Worm (Caenorhabditis elegans) whole organism, L2 larva: ENCODE data around the gene sdz-15.

Experiments
- C34F6.9 ChIP-seq: fragments of 150-350 bp; optimal IDR thresholded peaks from 2 replicates; lab custom pipeline; 2014; ENCODE audit warnings: missing biosample characterization, missing genetic modification characterization
- F13H6.1 ChIP-seq: sonication (generic microtip); optimal IDR thresholded peaks from 2 replicates; lab custom pipeline; 2016; ENCODE audit warnings: missing genetic modification characterization, missing compliant biosample characterization
- Y55F3AM.14 ChIP-seq: fragments of 200-800 bp; sonication (Bioruptor generic); optimal IDR thresholded peaks from 2 replicates; lab custom pipeline; 2018; ENCODE audit warnings: mild to moderate bottlenecking, missing genetic modification characterization, missing compliant biosample characterization
- ZK546.5 ChIP-seq: sonication (generic microtip); optimal IDR thresholded peaks from 2 replicates; lab custom pipeline; 2017; ENCODE audit warnings: missing biosample characterization, missing genetic modification characterization
- alr-1 ChIP-seq: fragments of 150-350 bp; optimal IDR thresholded peaks from 2 replicates; lab custom pipeline; 2014; ENCODE audit warnings: missing biosample characterization, missing genetic modification characterization
- aly-2 ChIP-seq: fragments of 150-350 bp; optimal IDR thresholded peaks from 2 replicates; lab custom pipeline; 2014; ENCODE audit warnings: missing biosample characterization, missing genetic modification characterization
- ama-1 ChIP-seq: fragments of 150-350 bp; optimal IDR thresholded peaks from 2 replicates; lab custom pipeline; 2018; ENCODE audit warnings: inconsistent platforms
- ceh-16 ChIP-seq: fragments of 150-350 bp; optimal IDR thresholded peaks from 2 replicates; lab custom pipeline; 2014; ENCODE audit warnings: missing biosample characterization, missing genetic modification characterization
- dmd-4 ChIP-seq: sonication (generic microtip); optimal IDR thresholded peaks from 2 replicates; lab custom pipeline; 2017; ENCODE audit warnings: missing biosample characterization, missing genetic modification characterization
- egl-27 ChIP-seq: sonication (generic microtip); optimal IDR thresholded peaks from 3 replicates; lab custom pipeline; 2017; ENCODE audit warnings: missing biosample characterization, missing genetic modification reagents, missing genetic modification characterization
- elt-1 ChIP-seq: fragments of 150-350 bp; optimal IDR thresholded peaks from 2 replicates; lab custom pipeline; 2014; ENCODE audit warnings: missing biosample characterization, missing genetic modification characterization
- fos-1 ChIP-seq: fragments of 150-350 bp; optimal IDR thresholded peaks from 2 replicates; lab custom pipeline; 2014; ENCODE audit warnings: missing biosample characterization, missing genetic modification characterization
- gmeb-1 ChIP-seq: fragments of 150-350 bp; optimal IDR thresholded peaks from 2 replicates; lab custom pipeline; 2014; ENCODE audit warnings: missing biosample characterization, missing genetic modification characterization
- lin-11 ChIP-seq: fragments of 150-350 bp; sonication (generic microtip); optimal IDR thresholded peaks from 2 replicates; lab custom pipeline; 2014; ENCODE audit warnings: missing biosample characterization, missing genetic modification characterization, inconsistent platforms, mixed read lengths
- lin-39 ChIP-seq: fragments of 150-350 bp; optimal IDR thresholded peaks from 2 replicates; lab custom pipeline; 2014; ENCODE audit warnings: missing biosample characterization, missing genetic modification reagents, missing genetic modification characterization
- lsy-2 ChIP-seq, 2 experiments: fragments of 150-350 bp in 1 of 2; sonication (generic microtip) in 1 of 2; optimal IDR thresholded peaks; 2 replicates each; lab custom pipeline; 2014 to 2017; ENCODE audit warnings: missing biosample characterization in 2 of 2, missing genetic modification characterization in 2 of 2
- nhr-10 ChIP-seq: sonication (generic microtip); optimal IDR thresholded peaks from 2 replicates; lab custom pipeline; 2017; ENCODE audit warnings: missing biosample characterization, missing genetic modification characterization
- nhr-11 ChIP-seq: fragments of 150-350 bp; optimal IDR thresholded peaks from 2 replicates; lab custom pipeline; 2014; ENCODE audit warnings: missing biosample characterization, missing genetic modification characterization
- nhr-12 ChIP-seq: fragments of 150-350 bp; optimal IDR thresholded peaks from 2 replicates; lab custom pipeline; 2014; ENCODE audit warnings: missing biosample characterization, missing genetic modification characterization
- nhr-21 ChIP-seq: fragments of 150-350 bp; optimal IDR thresholded peaks from 2 replicates; lab custom pipeline; 2014; ENCODE audit warnings: missing biosample characterization, missing genetic modification characterization
- nhr-23 ChIP-seq: fragments of 150-350 bp; optimal IDR thresholded peaks from 2 replicates; lab custom pipeline; 2014; ENCODE audit warnings: missing biosample characterization, missing genetic modification reagents, missing genetic modification characterization
- nhr-237 ChIP-seq: fragments of 150-350 bp; optimal IDR thresholded peaks from 2 replicates; lab custom pipeline; 2014; ENCODE audit warnings: missing biosample characterization, missing genetic modification characterization
- nhr-25 ChIP-seq: fragments of 150-350 bp; sonication (generic microtip); optimal IDR thresholded peaks from 3 replicates; lab custom pipeline; 2014; ENCODE audit warnings: missing biosample characterization, missing genetic modification characterization
- nhr-6 ChIP-seq: fragments of 150-350 bp; optimal IDR thresholded peaks from 2 replicates; lab custom pipeline; 2014; ENCODE audit warnings: missing biosample characterization, missing genetic modification characterization
- nhr-77 ChIP-seq: fragments of 150-350 bp; optimal IDR thresholded peaks from 2 replicates; lab custom pipeline; 2014; ENCODE audit warnings: missing biosample characterization, missing genetic modification characterization
- peb-1 ChIP-seq: fragments of 150-350 bp; optimal IDR thresholded peaks from 2 replicates; lab custom pipeline; 2014; ENCODE audit warnings: missing biosample characterization, missing genetic modification characterization
- sem-4 ChIP-seq: fragments of 150-350 bp; optimal IDR thresholded peaks from 2 replicates; lab custom pipeline; 2014; ENCODE audit warnings: missing biosample characterization, missing genetic modification reagents, missing genetic modification characterization
- skn-1 ChIP-seq: sonication (generic microtip); optimal IDR thresholded peaks from 2 replicates; lab custom pipeline; 2017; ENCODE audit warnings: missing biosample characterization, missing genetic modification characterization
- sma-3 ChIP-seq: sonication (generic microtip); optimal IDR thresholded peaks from 2 replicates; lab custom pipeline; 2016; ENCODE audit warnings: missing genetic modification reagents, missing genetic modification characterization, missing compliant biosample characterization
- sma-9 ChIP-seq, 2 experiments: fragments of 150-350 bp in 1 of 2; sonication (generic microtip) in 1 of 2; optimal IDR thresholded peaks; 2 replicates each; lab custom pipeline; 2014 to 2016; ENCODE audit warnings: missing genetic modification characterization in 2 of 2, mild to moderate bottlenecking in 1 of 2, missing biosample characterization in 1 of 2, missing compliant biosample characterization in 1 of 2, missing genetic modification reagents in 1 of 2, moderate library complexity in 1 of 2
- snpc-4 ChIP-seq: fragments of 150-350 bp; optimal IDR thresholded peaks from 2 replicates; lab custom pipeline; 2014; ENCODE audit warnings: missing biosample characterization, missing genetic modification characterization
- unc-39 ChIP-seq: fragments of 150-350 bp; optimal IDR thresholded peaks from 2 replicates; lab custom pipeline; 2014; ENCODE audit warnings: missing biosample characterization, missing genetic modification characterization
- unc-62 ChIP-seq: fragments of 150-350 bp; optimal IDR thresholded peaks from 2 replicates; lab custom pipeline; 2014; ENCODE audit warnings: missing biosample characterization, missing genetic modification reagents, missing genetic modification characterization
- zag-1 ChIP-seq: fragments of 150-350 bp; optimal IDR thresholded peaks from 2 replicates; lab custom pipeline; 2014; ENCODE audit warnings: missing biosample characterization, missing genetic modification characterization
- ztf-11 ChIP-seq: sonication (generic microtip); optimal IDR thresholded peaks from 2 replicates; lab custom pipeline; 2017; ENCODE audit warnings: missing biosample characterization, missing genetic modification characterization
- ztf-4 ChIP-seq: fragments of 150-350 bp; optimal IDR thresholded peaks from 2 replicates; lab custom pipeline; 2014; ENCODE audit warnings: missing biosample characterization, missing genetic modification characterization

sdz-15 gene

ce11 chrIII:6508327-6508726, 10.1 kb downstream of the sdz-15 start:
- peak; percentile 11 for TF ChIP-seq sma-9 (GFP tag; optimal IDR thresholded peaks at IDR 0.05; lab: Kevin White, UChicago)
- TF ChIP-seq sma-9 (tag; optimal IDR thresholded peaks at IDR 0.05; lab: Kevin White, UChicago): no peak
- no peak for TF ChIP-seq C34F6.9 (tag; lab: Kevin White, UChicago)

DNA sequence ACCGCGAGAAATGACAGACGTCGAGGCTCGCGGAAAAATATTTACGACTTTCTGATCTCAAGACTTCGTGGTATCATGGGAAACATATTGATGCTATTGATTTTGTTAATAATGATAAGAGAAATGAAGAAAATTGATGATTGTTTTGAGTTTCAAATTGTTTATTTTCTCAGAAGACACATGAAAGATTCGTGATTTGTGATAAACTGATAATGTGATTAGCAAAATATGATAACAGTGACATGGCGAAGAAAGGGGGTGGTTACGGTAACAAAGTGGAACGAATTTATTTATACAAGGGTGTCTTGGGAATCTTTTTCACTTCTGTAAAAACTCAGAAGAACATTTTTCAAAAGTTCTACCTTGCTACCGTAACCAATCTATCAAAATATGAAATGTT, 11.0 kb downstream of the sdz-15 start:
- TF ChIP-seq ztf-11 (tag; lab: Kevin White, UChicago) (no peak), ztf-4 (tag; lab: Kevin White, UChicago) (no peak), nhr-6 (no peak), nhr-237 (tag; lab: Kevin White, UChicago) (no peak), nhr-21 (peak; percentile 31), sma-9 (GFP tag; optimal IDR thresholded peaks at IDR 0.05; lab: Kevin White, UChicago) (peak; percentile 56), sma-9 (tag; optimal IDR thresholded peaks at IDR 0.05; lab: Kevin White, UChicago) (no peak), lsy-2 (tag; optimal IDR thresholded peaks at IDR 0.05; lab: Kevin White, UChicago) (peak in 1 of 2 experiments; percentile 48), alr-1 (tag; lab: Kevin White, UChicago) (no peak), unc-62 (GFP tag; lab: Kevin White, UChicago) (no peak), dmd-4 (no peak), nhr-25 (tag; lab: Kevin White, UChicago) (peak; percentile 25), ZK546.5 (tag; lab: Kevin White, UChicago) (no peak)

DNA sequence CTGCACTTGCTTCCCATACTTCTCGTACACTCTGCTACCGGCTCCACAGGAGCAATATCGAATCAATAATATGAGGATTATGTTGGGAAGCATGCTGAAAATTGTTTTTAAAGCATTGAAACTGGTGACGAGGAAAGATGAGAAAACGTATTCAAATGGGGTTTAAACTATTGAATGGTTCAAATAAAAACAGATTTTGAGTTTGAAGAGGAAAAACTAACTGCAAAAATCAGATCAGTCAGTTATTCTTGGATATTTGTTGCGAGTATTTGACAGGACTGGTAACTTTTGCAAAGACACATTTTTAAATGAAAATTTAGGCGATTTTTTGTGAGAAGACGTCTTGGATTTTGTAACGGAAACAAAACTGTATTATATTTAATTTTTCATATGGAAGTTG, 16.4 kb downstream of the sdz-15 start, which contains the start of gene acr-5:
Gene acr-5 (minus strand): TSS at position 101 of the 400 bp plus-strand sequence.
- TF ChIP-seq nhr-23 (tag; lab: Kevin White, UChicago): no peak
- no peak for TF ChIP-seq nhr-6
- TF ChIP-seq Y55F3AM.14 (GFP tag; lab: Kevin White, UChicago): no peak
- no peak for TF ChIP-seq gmeb-1
- TF ChIP-seq lsy-2 (tag; optimal IDR thresholded peaks at IDR 0.05; lab: Kevin White, UChicago): no peak
- TF ChIP-seq nhr-12 (tag; lab: Kevin White, UChicago): no peak
- TF ChIP-seq fos-1 (tag; lab: Kevin White, UChicago): no peak
- no peak for TF ChIP-seq skn-1
- TF ChIP-seq nhr-10 (tag; lab: Kevin White, UChicago): no peak
- TF ChIP-seq unc-39: no peak
- TF ChIP-seq aly-2 (tag; lab: Kevin White, UChicago): no peak
- TF ChIP-seq ztf-4 (tag; lab: Kevin White, UChicago): no peak
- no peak for TF ChIP-seq nhr-11 (tag; lab: Kevin White, UChicago)
- TF ChIP-seq sem-4: no peak
- TF ChIP-seq snpc-4: no peak
- no peak for TF ChIP-seq zag-1 (tag; lab: Kevin White, UChicago)

- TF ChIP-seq skn-1 (no peak), ztf-4 (tag; lab: Kevin White, UChicago) (no peak), peb-1 (tag; lab: Kevin White, UChicago) (no peak), sem-4 (no peak), egl-27 (tag; lab: Kevin White, UChicago) (no peak), ztf-11 (tag; lab: Kevin White, UChicago) (no peak), F13H6.1 (tag; lab: Kevin White, UChicago) (no peak), zag-1 (tag; lab: Kevin White, UChicago) (no peak), nhr-77 (tag; lab: Kevin White, UChicago) (no peak), nhr-10 (tag; lab: Kevin White, UChicago) (no peak), sma-3 (no peak), lsy-2 (tag; optimal IDR thresholded peaks at IDR 0.05; lab: Kevin White, UChicago) (no peak), dmd-4 (no peak), nhr-25 (tag; lab: Kevin White, UChicago) (no peak), unc-62 (GFP tag; lab: Kevin White, UChicago) (no peak), snpc-4 (no peak)
- TF ChIP-seq, all 48 proteins: peak for 0
Measured at ce11 chrIII:6519949-6520348, 21.7 kb downstream of the sdz-15 start, which contains the start of gene C09E7.10. TSS of gene C09E7.10 (minus strand) at chrIII:6520049.

- TF ChIP-seq F13H6.1 (tag; lab: Kevin White, UChicago) (no peak), lin-39 (tag; lab: Kevin White, UChicago) (no peak), elt-1 (tag; lab: Kevin White, UChicago) (no peak), ama-1 (lab: Kevin White, UChicago) (no peak), lin-11 (tag; lab: Kevin White, UChicago) (no peak), ceh-16 (tag; lab: Kevin White, UChicago) (no peak), alr-1 (tag; lab: Kevin White, UChicago) (no peak)
Measured at ce11 chrIII:6525557-6525956, 27.3 kb downstream of the sdz-15 start, which contains the start of gene oig-1. TSS of gene oig-1 (minus strand) at chrIII:6525657.
